Fruit fly (Drosophila melanogaster): ENCODE measurements around the gene CG12375.

Gene CG12375

DNA sequence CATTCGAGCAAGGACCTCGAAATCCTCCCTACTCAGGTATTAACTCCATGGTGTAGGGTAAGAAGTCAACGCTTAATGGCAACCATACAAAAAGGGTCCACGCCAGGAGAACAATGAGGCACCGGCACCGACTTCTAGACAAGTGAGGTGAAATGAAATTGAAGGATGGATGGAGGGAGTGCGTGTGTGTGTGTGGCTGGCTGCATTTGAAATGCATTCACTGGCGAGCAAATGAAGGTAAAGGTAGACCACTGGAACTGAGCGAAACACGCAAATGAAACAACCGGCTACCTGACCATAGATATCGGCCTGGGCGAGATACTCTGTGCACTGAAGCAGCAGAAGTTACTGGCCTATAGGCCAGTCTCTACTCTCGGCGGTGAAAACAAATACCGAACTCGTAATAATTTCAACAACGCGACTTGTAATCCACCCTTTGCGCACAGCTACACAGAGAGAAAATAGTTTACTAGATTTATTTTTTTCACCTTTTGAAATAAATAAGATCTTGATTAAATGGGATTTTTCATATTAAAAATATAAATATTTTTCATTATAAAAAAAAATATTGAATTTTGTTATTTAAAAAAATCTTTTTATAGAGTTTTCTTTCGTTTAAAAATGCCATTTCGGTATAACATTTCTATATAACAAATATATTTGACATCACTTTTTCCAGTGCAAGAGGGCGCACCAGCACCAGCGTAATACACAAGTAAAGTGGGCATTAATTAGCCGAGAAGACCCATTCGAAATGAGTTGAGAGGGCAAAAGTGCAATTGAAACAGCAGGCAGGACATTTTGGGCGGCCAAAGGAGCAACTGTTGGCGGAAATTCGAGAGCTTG, 44.8 kb downstream of the CG12375 start (continued):
- TF ChIP-seq Bgb (GFP tag; IDR thresholded peaks at IDR 0.05; ENCODE audit: partially characterized antibody) (0 out of 2 replicates have a peak, but pooled peaks have one; percentile 21), CG30403 (GFP tag; optimal IDR thresholded peaks at IDR 0.05) (peak; percentile 89), BtbVII (GFP tag; optimal IDR thresholded peaks at IDR 0.05) (peak; percentile 45), fu2 (GFP tag; optimal IDR thresholded peaks at IDR 0.05) (no peak), CG12219 (GFP tag; optimal IDR thresholded peaks at IDR 0.05) (peak; percentile 69), abd-A (tag; optimal IDR thresholded peaks at IDR 0.05) (no peak), Mes4 (GFP tag; optimal IDR thresholded peaks at IDR 0.05) (no peak), CG5953 (GFP tag; IDR thresholded peaks at IDR 0.05) (peak; percentile 80; the same call in 1 of the 2 replicates), B-H1 (GFP tag; IDR thresholded peaks at IDR 0.05) (no peak; the same call in 2 of the 3 replicates), CG14441 (GFP tag; IDR thresholded peaks at IDR 0.05) (no peak), CG4617 (GFP tag; optimal IDR thresholded peaks at IDR 0.05; ENCODE audit: borderline replicate concordance) (peak; percentile 8), CG18476 (GFP tag; optimal IDR thresholded peaks at IDR 0.05) (no peak), toy (GFP tag; IDR thresholded peaks at IDR 0.05) (no peak), nau (GFP tag; optimal IDR thresholded peaks at IDR 0.05) (no peak), lilli (GFP tag; optimal IDR thresholded peaks at IDR 0.05) (peak; percentile 54), ewg (GFP tag; optimal IDR thresholded peaks at IDR 0.05) (peak; percentile 76), Poxn (GFP tag; IDR thresholded peaks at IDR 0.05) (peak; percentile 56; the same call in 1 of the 2 replicates), CG17186 (GFP tag; optimal IDR thresholded peaks at IDR 0.05) (no peak), Rx (GFP tag; IDR thresholded peaks at IDR 0.05) (no peak), ara (GFP tag; IDR thresholded peaks at IDR 0.05) (peak; percentile 32; the same call in 1 of the 2 replicates), klu (GFP tag; IDR thresholded peaks at IDR 0.05) (peak; percentile 85), CG17912 (GFP tag; optimal IDR thresholded peaks at IDR 0.05) (no peak), CG7963 (GFP tag; IDR thresholded peaks at IDR 0.05; ENCODE audit: partially characterized antibody) (no peak), hth (optimal IDR thresholded peaks at IDR 0.05) (no peak), phol (tag; optimal IDR thresholded peaks at IDR 0.05) (peak; percentile 77), eyg (GFP tag; optimal IDR thresholded peaks at IDR 0.05) (no peak), btn (GFP tag; optimal IDR thresholded peaks at IDR 0.05) (no peak), ken (GFP tag; IDR thresholded peaks at IDR 0.05) (peak; percentile 59; the same call in 2 of the 3 replicates), Side (GFP tag; optimal IDR thresholded peaks at IDR 0.05) (no peak), mld (GFP tag; IDR thresholded peaks at IDR 0.05; ENCODE audit: partially characterized antibody) (no peak), gro (GFP tag; optimal IDR thresholded peaks at IDR 0.05) (no peak), CG5180 (GFP tag; optimal IDR thresholded peaks at IDR 0.05) (peak; percentile 3), disco-r (GFP tag; optimal IDR thresholded peaks at IDR 0.05) (no peak), CG10209 (GFP tag; optimal IDR thresholded peaks at IDR 0.05) (peak; percentile 89), CG15601 (tag; optimal IDR thresholded peaks at IDR 0.05) (peak; percentile 69), CG18011 (GFP tag; optimal IDR thresholded peaks at IDR 0.05) (peak; percentile 39), bcd (GFP tag; optimal IDR thresholded peaks at IDR 0.05) (peak; percentile 30), CG11560 (tag; IDR thresholded peaks at IDR 0.05) (peak; percentile 63; the same call in 1 of the 3 replicates), unpg (GFP tag; optimal IDR thresholded peaks at IDR 0.05) (peak; percentile 80), CG9817 (tag; optimal IDR thresholded peaks at IDR 0.05) (peak; percentile 59), maf-S (GFP tag; optimal IDR thresholded peaks at IDR 0.05) (peak; percentile 37), cwo (GFP tag; optimal IDR thresholded peaks at IDR 0.05) (peak; percentile 30), CG16815 (GFP tag; optimal IDR thresholded peaks at IDR 0.05) (peak; percentile 77), Dref (GFP tag; IDR thresholded peaks at IDR 0.05) (no peak), CG3995 (GFP tag; optimal IDR thresholded peaks at IDR 0.05) (no peak), Ravus (GFP tag; IDR thresholded peaks at IDR 0.05) (peak; percentile 63), onecut (GFP tag; IDR thresholded peaks at IDR 0.05) (peak; percentile 83; the same call in 1 of the 2 replicates), ro (GFP tag; IDR thresholded peaks at IDR 0.05) (peak; percentile 48), gsb (GFP tag; IDR thresholded peaks at IDR 0.05) (no peak)
